Worm (Caenorhabditis elegans) whole organism, L1 larva: Measurements from ENCODE around the gene gpla-1.

ENCODE experiments used
- aly-2 ChIP-seq: fragments of 150-350 bp; optimal IDR thresholded peaks from 2 replicates; lab custom pipeline; 2014; ENCODE audit warnings: missing biosample characterization, missing genetic modification characterization
- lin-35 ChIP-seq, 2 experiments: fragments of 150-350 bp; optimal IDR thresholded peaks; 2 replicates each; lab custom pipeline; 2014; ENCODE audit warnings: missing biosample characterization in 2 of 2, missing genetic modification characterization in 2 of 2, missing genetic modification reagents in 2 of 2
- nhr-76 ChIP-seq: sonication (generic microtip); optimal IDR thresholded peaks from 2 replicates; lab custom pipeline; 2017; ENCODE audit warnings: missing biosample characterization, missing genetic modification characterization
- nhr-90 ChIP-seq: sonication (generic microtip); optimal IDR thresholded peaks from 2 replicates; lab custom pipeline; 2016; ENCODE audit warnings: mild to moderate bottlenecking, missing genetic modification characterization, missing compliant biosample characterization; ENCODE audit not compliant: poor library complexity
- pag-3 ChIP-seq: sonication (generic microtip); optimal IDR thresholded peaks from 2 replicates; lab custom pipeline; 2017; ENCODE audit warnings: missing genetic modification characterization, mild to moderate bottlenecking, missing compliant biosample characterization, antibody characterized with exemption, borderline replicate concordance; ENCODE audit not compliant: insufficient read depth
- skn-1 ChIP-seq: fragments of 150-350 bp; optimal IDR thresholded peaks from 2 replicates; lab custom pipeline; 2014; ENCODE audit warnings: missing biosample characterization, missing genetic modification characterization
- zag-1 ChIP-seq: fragments of 150-350 bp; optimal IDR thresholded peaks from 2 replicates; lab custom pipeline; 2014; ENCODE audit warnings: missing biosample characterization, missing genetic modification characterization
- ztf-4 ChIP-seq: fragments of 150-350 bp; optimal IDR thresholded peaks from 2 replicates; lab custom pipeline; 2014; ENCODE audit warnings: missing biosample characterization, missing genetic modification characterization

- TF ChIP-seq aly-2, result no peak
- TF ChIP-seq zag-1 (tag; lab: Kevin White, UChicago), result no peak
- no peak for TF ChIP-seq nhr-76
- no peak for TF ChIP-seq lin-35 (GFP tag; optimal IDR thresholded peaks at IDR 0.05; lab: Kevin White, UChicago)
- no peak for TF ChIP-seq nhr-90 (tag; lab: Kevin White, UChicago)
- TF ChIP-seq skn-1 (tag; lab: Kevin White, UChicago), result no peak
- TF ChIP-seq pag-3, result no peak
- TF ChIP-seq ztf-4 (tag; lab: Kevin White, UChicago), result no peak
Observed at ce11 chrV:11905977-11906376, 31.6 kb downstream of the gpla-1 start.
